Worm (Caenorhabditis elegans) whole organism, L1 larva: ENCODE data around the gene C09G9.1.
A peak's percentile ranks its signal among the peaks of the same experiment; 100 is the strongest.

Source experiments
- aly-2 ChIP-seq: fragments of 150-350 bp; optimal IDR thresholded peaks from 2 replicates; lab custom pipeline; 2014; ENCODE audit warnings: missing biosample characterization, missing genetic modification characterization
- ces-1 ChIP-seq: fragments of 150-350 bp; optimal IDR thresholded peaks from 2 replicates; lab custom pipeline; 2014; ENCODE audit warnings: missing biosample characterization, missing genetic modification reagents, missing genetic modification characterization
- efl-1 ChIP-seq, 4 experiments: fragments of 150-350 bp; optimal IDR thresholded peaks in 3 of 4; peaks in 1 of 4; 1 replicate in 1 of 4; 2 replicates in 3 of 4; lab custom pipeline; 2014; ENCODE audit warnings: missing biosample characterization in 2 of 4, missing genetic modification characterization in 2 of 4, missing genetic modification reagents in 2 of 4
- elt-3 ChIP-seq, 6 experiments: fragments of 150-350 bp in 1 of 6; sonication (generic microtip); optimal IDR thresholded peaks; 2 replicates each; lab custom pipeline; 2017 to 2018; ENCODE audit warnings: missing biosample characterization in 6 of 6, missing genetic modification characterization in 6 of 6, inconsistent platforms in 1 of 6
- mdl-1 ChIP-seq, 2 experiments: fragments of 150-350 bp; optimal IDR thresholded peaks; 2 replicates each; lab custom pipeline; 2014 to 2017; ENCODE audit warnings: missing biosample characterization in 2 of 2, missing genetic modification characterization in 2 of 2, inconsistent platforms in 1 of 2
- mep-1 ChIP-seq: fragments of 150-350 bp; optimal IDR thresholded peaks from 2 replicates; lab custom pipeline; 2014; ENCODE audit warnings: missing biosample characterization, missing genetic modification characterization
- nhr-47 ChIP-seq: sonication (generic microtip); optimal IDR thresholded peaks from 2 replicates; lab custom pipeline; 2016; ENCODE audit warnings: mild to moderate bottlenecking, missing genetic modification characterization, moderate library complexity, missing compliant biosample characterization
- nhr-76 ChIP-seq: sonication (generic microtip); optimal IDR thresholded peaks from 2 replicates; lab custom pipeline; 2017; ENCODE audit warnings: missing biosample characterization, missing genetic modification characterization
- snpc-4 ChIP-seq: fragments of 150-350 bp; optimal IDR thresholded peaks from 2 replicates; lab custom pipeline; 2014; ENCODE audit warnings: missing biosample characterization, missing genetic modification characterization
- snu-23 ChIP-seq: sonication (generic microtip); optimal IDR thresholded peaks from 2 replicates; lab custom pipeline; 2016; ENCODE audit warnings: missing genetic modification characterization, missing compliant biosample characterization
- tlp-1 ChIP-seq: fragments of 150-350 bp; optimal IDR thresholded peaks from 2 replicates; lab custom pipeline; 2014; ENCODE audit warnings: missing biosample characterization, missing genetic modification characterization

DNA sequence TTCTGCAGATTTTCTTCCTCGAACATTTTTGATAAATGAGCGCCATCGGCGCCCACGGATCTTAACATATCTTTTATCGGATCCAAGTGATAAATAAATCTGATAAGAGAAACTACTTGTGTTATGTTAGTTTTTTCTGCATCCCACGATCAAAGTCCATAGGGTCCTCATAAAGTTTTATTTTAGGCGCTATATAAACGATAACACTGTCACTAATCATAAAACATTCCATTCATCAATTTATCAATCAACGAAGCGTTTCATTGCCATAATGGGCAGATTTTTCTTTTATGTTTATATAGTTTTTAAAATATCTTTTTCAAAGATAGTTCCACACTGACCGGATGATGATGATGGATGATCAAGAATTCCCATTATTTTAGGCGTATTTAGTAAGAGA lies 613 bp downstream of the C09G9.1 start:
- TF ChIP-seq tlp-1 (tag; lab: Kevin White, UChicago) (no peak), efl-1 (optimal IDR thresholded peaks at IDR 0.05; lab: Kevin White, UChicago) (no peak), efl-1 (GFP tag; optimal IDR thresholded peaks at IDR 0.05 in 1 of 2; lab: Kevin White, UChicago) (peak in 1 of 2 experiments; percentile 71), nhr-47 (tag; lab: Kevin White, UChicago) (no peak), snpc-4 (tag; lab: Kevin White, UChicago) (no peak), nhr-76 (tag; lab: Kevin White, UChicago) (no peak), mdl-1 (tag; optimal IDR thresholded peaks at IDR 0.05; lab: Kevin White, UChicago) (no peak), mep-1 (tag; lab: Kevin White, UChicago) (no peak), aly-2 (no peak), elt-3 (tag; optimal IDR thresholded peaks at IDR 0.05; lab: Kevin White, UChicago) (peak in 3 of 6 experiments; percentile 22 to 76 (median 71)), ces-1 (GFP tag; lab: Kevin White, UChicago) (no peak), snu-23 (peak; percentile 28)
